Worm (Caenorhabditis elegans): ENCODE data around the gene K02D10.1.

DNA sequence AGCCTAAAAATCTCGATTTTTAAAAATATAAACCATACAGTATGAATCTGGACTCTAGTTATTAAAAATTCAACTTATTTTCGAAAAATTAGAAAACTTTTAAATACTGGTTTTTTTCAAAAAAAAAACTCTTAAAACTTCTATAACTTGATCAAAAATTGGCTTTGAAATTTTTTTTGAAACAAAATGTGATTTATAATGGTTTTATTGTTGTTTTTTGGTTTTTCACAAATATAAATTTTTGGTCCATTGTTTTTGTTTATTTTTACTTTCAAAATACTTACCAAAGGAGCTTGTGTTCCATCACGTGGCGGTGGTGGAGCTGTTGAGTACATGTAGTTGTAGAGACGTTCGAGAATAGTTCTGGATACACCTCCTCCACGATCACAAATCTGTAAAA is 31.0 kb upstream of the K02D10.1 start:
- TF ChIP-seq pqm-1 (tag; optimal IDR thresholded peaks at IDR 0.05), result no peak
- no peak for TF ChIP-seq sdc-2 (tag; optimal IDR thresholded peaks at IDR 0.05)
- TF ChIP-seq elt-2 (tag; optimal IDR thresholded peaks at IDR 0.05), result no peak
- no peak for TF ChIP-seq ref-2 (tag; optimal IDR thresholded peaks at IDR 0.05)
- TF ChIP-seq hlh-13 (GFP tag; optimal IDR thresholded peaks at IDR 0.05), result no peak
- TF ChIP-seq che-1 (tag; optimal IDR thresholded peaks at IDR 0.05), result no peak
